Fruit fly (Drosophila melanogaster) whole organism, embryonic: ENCODE results near the gene Rbf.
A peak's percentile ranks its signal among the peaks of the same experiment; 100 is the strongest.

ENCODE experiments used
- Antp ChIP-seq: fragments of 200-800 bp; sonication (Bioruptor generic); optimal IDR thresholded peaks from 3 replicates; lab custom pipeline; 2016; ENCODE audit warnings: missing biosample characterization, missing genetic modification characterization
- Blimp-1 ChIP-seq: fragments of 200-800 bp; sonication (Bioruptor generic); optimal IDR thresholded peaks from 3 replicates; lab custom pipeline; 2018; ENCODE audit warnings: missing biosample characterization, missing genetic modification characterization, mild to moderate bottlenecking, moderate library complexity, missing genetic modification reagents
- CG10209 ChIP-seq: fragments of 200-800 bp; sonication (Bioruptor generic); optimal IDR thresholded peaks from 3 replicates; lab custom pipeline; 2017; ENCODE audit warnings: missing biosample characterization, mild to moderate bottlenecking, missing genetic modification characterization, missing genetic modification reagents
- CG10959 ChIP-seq: fragments of 200-800 bp; sonication (Bioruptor generic); IDR thresholded peaks from 2 replicates; pipeline ENCODE4 v1.3.6; 2022; ENCODE audit warnings: missing biosample characterization, missing genetic modification characterization
- CG13287 ChIP-seq: fragments of 200-800 bp; sonication (Bioruptor generic); IDR thresholded peaks from 2 replicates; pipeline ENCODE4 v1.3.6; 2022; ENCODE audit warnings: missing biosample characterization, missing genetic modification characterization; ENCODE audit not compliant: partially characterized antibody
- CG15011 ChIP-seq: fragments of 200-800 bp; sonication (Bioruptor generic); optimal IDR thresholded peaks from 3 replicates; lab custom pipeline; 2018; ENCODE audit warnings: missing biosample characterization, mild to moderate bottlenecking, missing genetic modification characterization
- CG1602 ChIP-seq: fragments of 200-800 bp; sonication (Bioruptor generic); optimal IDR thresholded peaks from 3 replicates; lab custom pipeline; 2016; ENCODE audit warnings: missing biosample characterization, missing genetic modification characterization
- CG1603 ChIP-seq: fragments of 200-800 bp; sonication (Bioruptor generic); optimal IDR thresholded peaks from 2 replicates; lab custom pipeline; 2019; ENCODE audit warnings: missing biosample characterization, mild to moderate bottlenecking, missing genetic modification characterization, moderate library complexity
- CG17829 ChIP-seq: fragments of 200-800 bp; optimal IDR thresholded peaks from 2 replicates; lab custom pipeline; 2019; ENCODE audit warnings: missing biosample characterization, mild to moderate bottlenecking, missing genetic modification characterization, moderate library complexity
- CG18619 ChIP-seq: fragments of 200-800 bp; sonication (Bioruptor generic); optimal IDR thresholded peaks from 3 replicates; lab custom pipeline; 2017; ENCODE audit warnings: missing biosample characterization, mild to moderate bottlenecking, missing genetic modification characterization
- CG2199 ChIP-seq: fragments of 200-800 bp; sonication (Bioruptor generic); IDR thresholded peaks from 3 replicates; pipeline ENCODE4 v1.3.6; 2022; ENCODE audit warnings: missing biosample characterization, missing genetic modification characterization
- CG32767 ChIP-seq: fragments of 200-800 bp; sonication (Bioruptor generic); IDR thresholded peaks from 2 replicates; pipeline ENCODE4 v1.3.6; 2022; ENCODE audit warnings: missing biosample characterization, missing genetic modification characterization
- CG7786 ChIP-seq: fragments of 200-800 bp; sonication (Bioruptor generic); optimal IDR thresholded peaks from 2 replicates; lab custom pipeline; 2016; ENCODE audit warnings: missing biosample characterization, missing genetic modification characterization
- CG8388 ChIP-seq: fragments of 200-800 bp; sonication (Bioruptor generic); optimal IDR thresholded peaks from 2 replicates; lab custom pipeline; 2019; ENCODE audit warnings: missing biosample characterization, mild to moderate bottlenecking, missing genetic modification characterization, moderate library complexity
- D ChIP-seq, 2 experiments: fragments of 200-800 bp in 1 of 2; fragments of >200 bp in 1 of 2; sonication (Bioruptor generic) in 1 of 2; optimal IDR thresholded peaks; 2 replicates in 1 of 2; 3 replicates in 1 of 2; lab custom pipeline; 2017; ENCODE audit warnings: mild to moderate bottlenecking in 1 of 2, missing biosample characterization in 1 of 2, missing genetic modification characterization in 1 of 2, missing genetic modification reagents in 1 of 2
- D19A ChIP-seq: fragments of 200-800 bp; optimal IDR thresholded peaks from 3 replicates; lab custom pipeline; 2019; ENCODE audit warnings: missing biosample characterization, mild to moderate bottlenecking, missing genetic modification characterization, moderate library complexity
- Drgx ChIP-seq: fragments of 200-800 bp; sonication (Bioruptor generic); IDR thresholded peaks from 2 replicates; pipeline ENCODE4 v1.3.6; 2022; ENCODE audit warnings: missing biosample characterization, missing genetic modification characterization
- ERR ChIP-seq: fragments of 200-800 bp; sonication (Bioruptor generic); optimal IDR thresholded peaks from 2 replicates; lab custom pipeline; 2016; ENCODE audit warnings: missing biosample characterization, missing genetic modification characterization
- Gsc ChIP-seq: fragments of 200-800 bp; sonication (Bioruptor generic); IDR thresholded peaks from 2 replicates; pipeline ENCODE4 v1.3.6; 2022; ENCODE audit warnings: missing biosample characterization, missing genetic modification characterization
- Kr ChIP-seq: fragments of 200-800 bp; sonication (Bioruptor generic); optimal IDR thresholded peaks from 2 replicates; lab custom pipeline; 2017; ENCODE audit warnings: missing biosample characterization, mild to moderate bottlenecking, missing genetic modification characterization
- Lhr ChIP-seq: fragments of 200-800 bp; sonication (Bioruptor generic); optimal IDR thresholded peaks from 3 replicates; lab custom pipeline; 2017; ENCODE audit warnings: mild to moderate bottlenecking, missing biosample characterization, missing genetic modification reagents, missing genetic modification characterization
- MBD-R2 ChIP-seq: fragments of 200-800 bp; sonication (Bioruptor generic); IDR thresholded peaks from 2 replicates; pipeline ENCODE4 v1.3.6; 2022; ENCODE audit warnings: missing biosample characterization, missing genetic modification characterization
- MTF-1 ChIP-seq: fragments of 200-800 bp; sonication (Bioruptor generic); optimal IDR thresholded peaks from 2 replicates; lab custom pipeline; 2018; ENCODE audit warnings: missing biosample characterization, mild to moderate bottlenecking, missing genetic modification characterization, borderline replicate concordance
- Max ChIP-seq: fragments of 200-800 bp; sonication (Bioruptor generic); optimal IDR thresholded peaks from 2 replicates; lab custom pipeline; 2016; ENCODE audit warnings: missing biosample characterization, mild to moderate bottlenecking, missing genetic modification characterization
- NfI ChIP-seq: fragments of 200-800 bp; sonication (Bioruptor generic); optimal IDR thresholded peaks from 3 replicates; lab custom pipeline; 2018; ENCODE audit warnings: missing biosample characterization, mild to moderate bottlenecking, missing genetic modification characterization, moderate library complexity
- Oli ChIP-seq: fragments of 200-800 bp; sonication (Bioruptor generic); optimal IDR thresholded peaks from 2 replicates; lab custom pipeline; 2018; ENCODE audit warnings: missing biosample characterization, mild to moderate bottlenecking, missing genetic modification characterization, moderate library complexity
- Ptx1 ChIP-seq: fragments of 200-800 bp; sonication (Bioruptor generic); IDR thresholded peaks from 2 replicates; pipeline ENCODE4 v1.3.6; 2022; ENCODE audit warnings: missing biosample characterization, missing genetic modification characterization
- Sox100B ChIP-seq: fragments of 200-800 bp; sonication (Bioruptor generic); optimal IDR thresholded peaks from 3 replicates; lab custom pipeline; 2018; ENCODE audit warnings: missing biosample characterization, mild to moderate bottlenecking, missing genetic modification characterization
- Sox102F ChIP-seq: fragments of 200-800 bp; sonication (Bioruptor generic); optimal IDR thresholded peaks from 2 replicates; lab custom pipeline; 2018; ENCODE audit warnings: missing biosample characterization, mild to moderate bottlenecking, missing genetic modification characterization, moderate library complexity
- Sry-β ChIP-seq: fragments of 200-800 bp; sonication (Bioruptor generic); optimal IDR thresholded peaks from 2 replicates; lab custom pipeline; 2018; ENCODE audit warnings: missing biosample characterization, mild to moderate bottlenecking, missing genetic modification characterization, moderate library complexity
- Trl ChIP-seq, 3 experiments: fragments of >200 bp in 2 of 3; fragments of 200-800 bp in 1 of 3; sonication (Bioruptor generic) in 1 of 3; optimal IDR thresholded peaks; 2 replicates in 1 of 3; 3 replicates in 2 of 3; lab custom pipeline; 2016 to 2017; ENCODE audit warnings: missing biosample characterization in 1 of 3, missing genetic modification characterization in 1 of 3
- ato ChIP-seq: fragments of 200-800 bp; sonication (Bioruptor generic); IDR thresholded peaks from 2 replicates; pipeline ENCODE4 v1.3.6; 2022; ENCODE audit warnings: missing biosample characterization, missing genetic modification characterization; ENCODE audit not compliant: partially characterized antibody
- cas ChIP-seq: fragments of 200-800 bp; sonication (Bioruptor generic); IDR thresholded peaks from 2 replicates; pipeline ENCODE4 v1.3.6; 2022; ENCODE audit warnings: missing biosample characterization, missing genetic modification characterization
- caup ChIP-seq: fragments of 200-800 bp; sonication (Bioruptor generic); optimal IDR thresholded peaks from 3 replicates; lab custom pipeline; 2017; ENCODE audit warnings: missing biosample characterization, mild to moderate bottlenecking, missing genetic modification characterization, moderate library complexity; ENCODE audit not compliant: severe bottlenecking
- ci ChIP-seq: fragments of 200-800 bp; sonication (Bioruptor generic); IDR thresholded peaks from 3 replicates; pipeline ENCODE4 v1.3.6; 2022; ENCODE audit warnings: missing biosample characterization, missing genetic modification characterization
- danr ChIP-seq: fragments of 200-800 bp; sonication (Bioruptor generic); IDR thresholded peaks from 2 replicates; pipeline ENCODE4 v1.3.6; 2022; ENCODE audit warnings: missing biosample characterization, missing genetic modification characterization
- dmrt11E ChIP-seq: fragments of 200-800 bp; sonication (Bioruptor generic); optimal IDR thresholded peaks from 3 replicates; lab custom pipeline; 2018; ENCODE audit warnings: missing biosample characterization, mild to moderate bottlenecking, missing genetic modification characterization, moderate library complexity
- fd102C ChIP-seq: fragments of 200-800 bp; sonication (Bioruptor generic); optimal IDR thresholded peaks from 2 replicates; lab custom pipeline; 2018; ENCODE audit warnings: missing biosample characterization, mild to moderate bottlenecking, missing genetic modification characterization, moderate library complexity
- gcm ChIP-seq: fragments of 200-800 bp; sonication (Bioruptor generic); optimal IDR thresholded peaks from 2 replicates; lab custom pipeline; 2019; ENCODE audit warnings: missing biosample characterization, mild to moderate bottlenecking, missing genetic modification characterization, moderate library complexity
- gsb ChIP-seq: fragments of 200-800 bp; sonication (Bioruptor generic); IDR thresholded peaks from 2 replicates; pipeline ENCODE4 v1.3.6; 2022; ENCODE audit warnings: missing biosample characterization, missing genetic modification characterization
- ind ChIP-seq: fragments of 200-800 bp; sonication (Bioruptor generic); optimal IDR thresholded peaks from 3 replicates; lab custom pipeline; 2016; ENCODE audit warnings: missing biosample characterization, missing genetic modification characterization
- ken ChIP-seq: fragments of 200-800 bp; sonication (Bioruptor generic); IDR thresholded peaks from 3 replicates; pipeline ENCODE4 v1.3.6; 2022; ENCODE audit warnings: missing biosample characterization, missing genetic modification characterization
- mirr ChIP-seq: fragments of 200-800 bp; sonication (Bioruptor generic); optimal IDR thresholded peaks from 3 replicates; lab custom pipeline; 2018; ENCODE audit warnings: missing biosample characterization, mild to moderate bottlenecking, missing genetic modification characterization
- nmo ChIP-seq: fragments of 200-800 bp; sonication (Bioruptor generic); optimal IDR thresholded peaks from 2 replicates; lab custom pipeline; 2018; ENCODE audit warnings: missing biosample characterization, mild to moderate bottlenecking, missing genetic modification characterization, moderate library complexity
- pho ChIP-seq: fragments of 200-800 bp; sonication (Bioruptor generic); optimal IDR thresholded peaks from 2 replicates; lab custom pipeline; 2016; ENCODE audit warnings: missing biosample characterization, missing genetic modification characterization
- phol ChIP-seq: fragments of 200-800 bp; sonication (Bioruptor generic); optimal IDR thresholded peaks from 3 replicates; lab custom pipeline; 2018; ENCODE audit warnings: missing biosample characterization, mild to moderate bottlenecking, missing genetic modification characterization, moderate library complexity
- sisA ChIP-seq: fragments of 200-800 bp; sonication (Bioruptor generic); IDR thresholded peaks from 2 replicates; pipeline ENCODE4 v1.3.6; 2022; ENCODE audit warnings: missing biosample characterization, missing genetic modification characterization
- sr ChIP-seq: fragments of 200-800 bp; sonication (Bioruptor generic); IDR thresholded peaks from 3 replicates; pipeline ENCODE4 v1.3.6; 2022; ENCODE audit warnings: missing biosample characterization, missing genetic modification characterization
- toy ChIP-seq: fragments of 200-800 bp; sonication (Bioruptor generic); IDR thresholded peaks from 2 replicates; pipeline ENCODE4 v1.3.6; 2022; ENCODE audit warnings: missing biosample characterization, missing genetic modification characterization

The Rbf gene

DNA sequence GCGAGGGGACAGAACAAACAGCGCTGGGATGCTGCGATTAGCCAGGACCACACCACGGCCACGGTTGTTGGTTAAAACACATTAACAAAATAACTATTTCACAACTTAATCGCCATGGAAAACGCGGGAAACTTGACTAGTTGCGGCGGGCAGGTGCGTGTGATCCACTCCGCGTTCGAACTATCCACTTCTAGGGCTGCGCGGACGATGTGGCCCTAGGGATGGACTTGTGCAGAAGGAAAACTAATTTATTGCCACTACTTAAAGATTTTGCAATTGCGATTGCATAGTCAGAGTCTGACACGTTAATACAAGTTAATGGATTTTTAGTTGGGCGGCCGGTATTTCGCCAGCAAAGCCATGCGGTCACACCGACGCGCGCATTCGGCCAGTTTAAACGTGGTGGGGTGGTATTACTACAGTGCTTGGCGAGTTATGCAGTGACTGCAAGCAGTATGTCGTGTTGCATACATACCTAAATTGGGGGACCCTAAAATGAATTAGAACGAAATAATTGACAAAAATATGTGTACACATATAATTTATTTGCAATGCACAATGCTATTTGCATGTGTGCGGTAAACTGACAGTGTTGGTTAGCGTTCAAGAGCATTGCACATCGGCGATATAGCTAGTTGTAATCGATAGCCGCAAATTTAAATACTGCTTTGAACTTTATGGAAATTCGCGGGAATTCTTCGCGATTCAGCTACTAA, at the start of gene Rbf (continued):
- TF ChIP-seq Ptx1 (GFP tag; lab: Robert Waterston, UW) (no peak), CG1603 (tag; lab: Kevin White, UChicago) (peak; percentile 62), CG2199 (no peak), dmrt11E (tag; lab: Kevin White, UChicago) (no peak), NfI (no peak), CG18619 (GFP tag; lab: Kevin White, UChicago) (no peak), CG10209 (GFP tag; lab: Kevin White, UChicago) (no peak), ind (GFP tag; lab: Kevin White, UChicago) (no peak), danr (GFP tag; lab: Robert Waterston, UW) (no peak), ERR (GFP tag; lab: Kevin White, UChicago) (no peak), Kr (GFP tag; lab: Kevin White, UChicago) (no peak), caup (no peak), gsb (GFP tag; lab: Robert Waterston, UW) (no peak), gcm (GFP tag; lab: Kevin White, UChicago) (no peak), mirr (GFP tag; lab: Kevin White, UChicago) (no peak), Sry-β (GFP tag; lab: Kevin White, UChicago) (no peak), phol (peak; percentile 19), CG17829 (no peak), toy (GFP tag; lab: Robert Waterston, UW) (no peak), CG13287 (GFP tag; lab: Robert Waterston, UW) (peak; percentile 55; the same call in 1 of the 2 replicates), CG7786 (GFP tag; lab: Kevin White, UChicago) (no peak), Blimp-1 (GFP tag; lab: Kevin White, UChicago) (no peak), Lhr (GFP tag; lab: Kevin White, UChicago) (no peak), MTF-1 (GFP tag; lab: Kevin White, UChicago) (no peak), ci (no peak), CG32767 (GFP tag; lab: Robert Waterston, UW) (no peak), pho (no peak), ken (GFP tag; lab: Robert Waterston, UW) (no peak), CG8388 (no peak), ato (GFP tag; lab: Robert Waterston, UW) (no peak), CG1602 (no peak), Oli (no peak), CG10959 (no peak), CG15011 (GFP tag; lab: Kevin White, UChicago) (no peak), Drgx (GFP tag; lab: Robert Waterston, UW) (no peak), cas (GFP tag; lab: Robert Waterston, UW) (no peak), Sox102F (GFP tag; lab: Kevin White, UChicago) (no peak), fd102C (GFP tag; lab: Kevin White, UChicago) (no peak), Max (GFP tag; lab: Kevin White, UChicago) (no peak), sr (no peak), D (optimal IDR thresholded peaks at IDR 0.05; lab: Kevin White, UChicago) (no peak), D (GFP tag; optimal IDR thresholded peaks at IDR 0.05; lab: Kevin White, UChicago) (no peak), Trl (optimal IDR thresholded peaks at IDR 0.05; lab: Kevin White, UChicago) (no peak), Trl (GFP tag; optimal IDR thresholded peaks at IDR 0.05; lab: Kevin White, UChicago) (no peak), Gsc (GFP tag; lab: Robert Waterston, UW) (no peak), sisA (GFP tag; lab: Robert Waterston, UW) (no peak), Sox100B (GFP tag; lab: Kevin White, UChicago) (no peak), nmo (GFP tag; lab: Kevin White, UChicago) (peak; percentile 42), D19A (tag; lab: Kevin White, UChicago) (no peak), MBD-R2 (GFP tag; lab: Robert Waterston, UW) (no peak), Antp (GFP tag; lab: Kevin White, UChicago) (no peak)
